Fruit fly (Drosophila melanogaster): Measurements from ENCODE around the gene CG33303.

Gene CG33303

dm6 chr2L:10339212-10339721 lies 36.3 kb downstream of the CG33303 start, which contains the start of gene SamDC (continued):
- peak; percentile 78 for TF ChIP-seq MBD-R2 (GFP tag; IDR thresholded peaks at IDR 0.05)
- TF ChIP-seq CG4617 (GFP tag; optimal IDR thresholded peaks at IDR 0.05; ENCODE audit: borderline replicate concordance), result peak; percentile 42
- no peak for TF ChIP-seq seq (GFP tag; IDR thresholded peaks at IDR 0.05)
- peak; percentile 5 for TF ChIP-seq CG18764 (GFP tag; optimal IDR thresholded peaks at IDR 0.05)
- TF ChIP-seq Sox102F (GFP tag; optimal IDR thresholded peaks at IDR 0.05), result peak; percentile 54
- TF ChIP-seq Six4 (GFP tag; optimal IDR thresholded peaks at IDR 0.05), result no peak
- TF ChIP-seq danr (GFP tag; IDR thresholded peaks at IDR 0.05), result no peak
- no peak for TF ChIP-seq sc (optimal IDR thresholded peaks at IDR 0.05)
- TF ChIP-seq sc (GFP tag; optimal IDR thresholded peaks at IDR 0.05), result no peak
- no peak for TF ChIP-seq CG17612 (GFP tag; IDR thresholded peaks at IDR 0.05)
- TF ChIP-seq corto (GFP tag; optimal IDR thresholded peaks at IDR 0.05), result peak; percentile 19
- no peak for TF ChIP-seq CG15479 (GFP tag; optimal IDR thresholded peaks at IDR 0.05)
- TF ChIP-seq Hey (tag; optimal IDR thresholded peaks at IDR 0.05), result no peak
- no peak for TF ChIP-seq CTCF (GFP tag; optimal IDR thresholded peaks at IDR 0.05)
- TF ChIP-seq Pdp1 (GFP tag; optimal IDR thresholded peaks at IDR 0.05), result peak; percentile 2 to 82
- peak; percentile 7 for TF ChIP-seq CG13624 (GFP tag; optimal IDR thresholded peaks at IDR 0.05)
- peak; percentile 36 for TF ChIP-seq BtbVII (GFP tag; optimal IDR thresholded peaks at IDR 0.05)
- TF ChIP-seq ara (GFP tag; IDR thresholded peaks at IDR 0.05), result peak; percentile 58; the same call in 1 of the 2 replicates
- TF ChIP-seq h (optimal IDR thresholded peaks at IDR 0.05), result no peak
- peak; percentile 31 for TF ChIP-seq CG6765 (GFP tag; optimal IDR thresholded peaks at IDR 0.05)
- peak; percentile 4 for TF ChIP-seq Nf-YB (GFP tag; optimal IDR thresholded peaks at IDR 0.05)
- peak; percentile 14 for TF ChIP-seq CG10654 (GFP tag; optimal IDR thresholded peaks at IDR 0.05)
- TF ChIP-seq CG7963 (GFP tag; IDR thresholded peaks at IDR 0.05; ENCODE audit: partially characterized antibody), result peak; percentile 76
- no peak for TF ChIP-seq CG8765 (GFP tag; IDR thresholded peaks at IDR 0.05)
- no peak for TF ChIP-seq sisA (GFP tag; IDR thresholded peaks at IDR 0.05)
- peak; percentile 79 for TF ChIP-seq ato (GFP tag; IDR thresholded peaks at IDR 0.05; ENCODE audit: partially characterized antibody)
- peak in 1 of 2 experiments; percentile 77 for TF ChIP-seq Dfd (GFP tag; optimal IDR thresholded peaks at IDR 0.05)
- peak; percentile 63 for TF ChIP-seq sna (GFP tag; IDR thresholded peaks at IDR 0.05; ENCODE audit: partially characterized antibody)
- TF ChIP-seq H2.0 (GFP tag; IDR thresholded peaks at IDR 0.05), result no peak
- no peak; the same call in 1 of the 3 replicates for TF ChIP-seq tgo (GFP tag; IDR thresholded peaks at IDR 0.05)
- TF ChIP-seq run (tag; optimal IDR thresholded peaks at IDR 0.05), result no peak
- TF ChIP-seq CG10267 (tag; optimal IDR thresholded peaks at IDR 0.05), result peak; percentile 58
- TF ChIP-seq Dref (GFP tag; IDR thresholded peaks at IDR 0.05), result peak; percentile 91
- TF ChIP-seq CG42726 (GFP tag; IDR thresholded peaks at IDR 0.05; ENCODE audit: partially characterized antibody), result peak; percentile 82; the same call in 1 of the 2 replicates
- TF ChIP-seq dan (GFP tag; IDR thresholded peaks at IDR 0.05), result no peak
- TF ChIP-seq CG18476 (GFP tag; optimal IDR thresholded peaks at IDR 0.05), result no peak
- peak; percentile 65 for TF ChIP-seq dm (GFP tag; optimal IDR thresholded peaks at IDR 0.05)
- TF ChIP-seq fd96Cb (tag; optimal IDR thresholded peaks at IDR 0.05), result peak; percentile 26
- TF ChIP-seq Max (GFP tag; optimal IDR thresholded peaks at IDR 0.05), result peak; percentile 4
- no peak for TF ChIP-seq Elba2 (GFP tag; optimal IDR thresholded peaks at IDR 0.05)
- no peak for TF ChIP-seq ERR (GFP tag; optimal IDR thresholded peaks at IDR 0.05)
- no peak for TF ChIP-seq gt (GFP tag; IDR thresholded peaks at IDR 0.05)
- TF ChIP-seq CG8281 (tag; optimal IDR thresholded peaks at IDR 0.05), result no peak
- no peak for TF ChIP-seq MTF-1 (GFP tag; optimal IDR thresholded peaks at IDR 0.05; ENCODE audit: borderline replicate concordance)
- peak; percentile 46 for TF ChIP-seq bigmax (GFP tag; optimal IDR thresholded peaks at IDR 0.05)
- peak; percentile 4 for TF ChIP-seq CG12942 (GFP tag; optimal IDR thresholded peaks at IDR 0.05)
- no peak for TF ChIP-seq CG4854 (GFP tag; optimal IDR thresholded peaks at IDR 0.05)
- peak; percentile 79 for TF ChIP-seq Lhr (GFP tag; optimal IDR thresholded peaks at IDR 0.05)
- TF ChIP-seq CG13775 (GFP tag; optimal IDR thresholded peaks at IDR 0.05), result peak; percentile 45
- TF ChIP-seq jing (GFP tag; optimal IDR thresholded peaks at IDR 0.05), result no peak
- no peak for TF ChIP-seq CG12071 (GFP tag; optimal IDR thresholded peaks at IDR 0.05)
- no peak for TF ChIP-seq fru (optimal IDR thresholded peaks at IDR 0.05)

Data from whole organism, embryonic.